Fruit fly (Drosophila melanogaster) whole organism, embryonic: ENCODE results near the gene SIFaR.

Experiments used
- CG10543 ChIP-seq: fragments of 200-800 bp; sonication (Bioruptor generic); optimal IDR thresholded peaks from 3 replicates; lab custom pipeline; 2017; ENCODE audit warnings: missing biosample characterization, mild to moderate bottlenecking, missing genetic modification characterization, moderate library complexity
- CG13894 ChIP-seq: fragments of 200-800 bp; sonication (Bioruptor generic); optimal IDR thresholded peaks from 3 replicates; lab custom pipeline; 2018; ENCODE audit warnings: missing biosample characterization, mild to moderate bottlenecking, missing genetic modification characterization, moderate library complexity
- CG15514 ChIP-seq: fragments of 200-800 bp; sonication (Bioruptor generic); optimal IDR thresholded peaks from 3 replicates; lab custom pipeline; 2017; ENCODE audit warnings: missing biosample characterization, missing genetic modification characterization, mild to moderate bottlenecking, moderate library complexity, missing genetic modification reagents
- CG17186 ChIP-seq: fragments of 200-800 bp; sonication (Bioruptor generic); optimal IDR thresholded peaks from 3 replicates; lab custom pipeline; 2017; ENCODE audit warnings: missing biosample characterization, missing genetic modification reagents, missing genetic modification characterization
- CG17359 ChIP-seq: fragments of 200-800 bp; sonication (Bioruptor generic); optimal IDR thresholded peaks from 3 replicates; lab custom pipeline; 2018; ENCODE audit warnings: missing biosample characterization, mild to moderate bottlenecking, missing genetic modification characterization, moderate library complexity
- CG17385 ChIP-seq: fragments of 200-800 bp; sonication (Bioruptor generic); optimal IDR thresholded peaks from 3 replicates; lab custom pipeline; 2018; ENCODE audit warnings: missing biosample characterization, mild to moderate bottlenecking, missing genetic modification characterization
- CG18599 ChIP-seq: fragments of 200-800 bp; sonication (Bioruptor generic); optimal IDR thresholded peaks from 3 replicates; lab custom pipeline; 2017; ENCODE audit warnings: missing biosample characterization, missing genetic modification characterization, mild to moderate bottlenecking, moderate library complexity, missing genetic modification reagents
- CG2199 ChIP-seq: fragments of 200-800 bp; sonication (Bioruptor generic); IDR thresholded peaks from 3 replicates; pipeline ENCODE4 v1.3.6; 2022; ENCODE audit warnings: missing biosample characterization, missing genetic modification characterization
- CG2712 ChIP-seq: fragments of 200-800 bp; optimal IDR thresholded peaks from 3 replicates; lab custom pipeline; 2019; ENCODE audit warnings: missing biosample characterization, mild to moderate bottlenecking, missing genetic modification characterization, moderate library complexity
- CG2875 ChIP-seq: fragments of 200-800 bp; sonication (Bioruptor generic); optimal IDR thresholded peaks from 2 replicates; lab custom pipeline; 2017; ENCODE audit warnings: missing biosample characterization, mild to moderate bottlenecking, missing genetic modification characterization, missing genetic modification reagents
- CG3065 ChIP-seq: fragments of 200-800 bp; sonication (Bioruptor generic); optimal IDR thresholded peaks from 2 replicates; lab custom pipeline; 2016; ENCODE audit warnings: missing biosample characterization, missing genetic modification characterization
- CG32767 ChIP-seq: fragments of 200-800 bp; sonication (Bioruptor generic); IDR thresholded peaks from 2 replicates; pipeline ENCODE4 v1.3.6; 2022; ENCODE audit warnings: missing biosample characterization, missing genetic modification characterization
- CG5953 ChIP-seq: fragments of 200-800 bp; sonication (Bioruptor generic); IDR thresholded peaks from 2 replicates; pipeline ENCODE4 v1.3.6; 2022; ENCODE audit warnings: missing biosample characterization, missing genetic modification characterization
- CG7745 ChIP-seq: fragments of 200-800 bp; sonication (Bioruptor generic); optimal IDR thresholded peaks from 2 replicates; lab custom pipeline; 2018; ENCODE audit warnings: missing biosample characterization, mild to moderate bottlenecking, missing genetic modification characterization, moderate library complexity
- CG7963 ChIP-seq: fragments of 200-800 bp; sonication (Bioruptor generic); IDR thresholded peaks from 3 replicates; pipeline ENCODE4 v1.3.6; 2022; ENCODE audit warnings: missing biosample characterization, missing genetic modification characterization; ENCODE audit not compliant: partially characterized antibody
- CG8290 ChIP-seq, 3 experiments: fragments of 200-800 bp; sonication (Bioruptor generic); optimal IDR thresholded peaks; 2 replicates each; lab custom pipeline; 2016 to 2019; ENCODE audit warnings: missing biosample characterization in 3 of 3, missing genetic modification characterization in 3 of 3, mild to moderate bottlenecking in 2 of 3, moderate library complexity in 1 of 3
- Deaf1 ChIP-seq: fragments of 200-800 bp; optimal IDR thresholded peaks from 3 replicates; lab custom pipeline; 2019; ENCODE audit warnings: missing biosample characterization, mild to moderate bottlenecking, missing genetic modification characterization, moderate library complexity
- Dfd ChIP-seq, 2 experiments: fragments of >200 bp; optimal IDR thresholded peaks; 2 replicates each; lab custom pipeline; 2017; ENCODE audit warnings: missing biosample characterization in 2 of 2, missing genetic modification characterization in 2 of 2
- Ets65A ChIP-seq: fragments of 200-800 bp; sonication (Bioruptor generic); peaks from one replicate; lab custom pipeline; 2016; ENCODE audit warnings: missing biosample characterization, missing genetic modification characterization
- Lpt ChIP-seq: fragments of >200 bp; optimal IDR thresholded peaks from 2 replicates; lab custom pipeline; 2018; ENCODE audit warnings: missing biosample characterization, missing genetic modification characterization
- Med ChIP-seq: fragments of 200-800 bp; sonication (Bioruptor generic); peaks from one replicate; lab custom pipeline; 2016; ENCODE audit warnings: missing biosample characterization, missing genetic modification characterization, mild to moderate bottlenecking, inconsistent platforms, moderate library complexity
- Nf-YA ChIP-seq: fragments of 200-800 bp; sonication (Bioruptor generic); IDR thresholded peaks from 2 replicates; pipeline ENCODE4 v1.3.6; 2022; ENCODE audit warnings: missing biosample characterization, missing genetic modification characterization
- Nf-YB ChIP-seq: fragments of 200-800 bp; sonication (Bioruptor generic); optimal IDR thresholded peaks from 3 replicates; lab custom pipeline; 2019; ENCODE audit warnings: missing biosample characterization, mild to moderate bottlenecking, missing genetic modification characterization, moderate library complexity
- TFAM ChIP-seq: fragments of 200-800 bp; sonication (Bioruptor generic); optimal IDR thresholded peaks from 2 replicates; lab custom pipeline; 2017; ENCODE audit warnings: missing biosample characterization, missing genetic modification characterization, inconsistent platforms
- Xbp1 ChIP-seq: fragments of 200-800 bp; sonication (Bioruptor generic); optimal IDR thresholded peaks from 3 replicates; lab custom pipeline; 2016; ENCODE audit warnings: missing biosample characterization, mild to moderate bottlenecking, missing genetic modification characterization
- abd-A ChIP-seq: fragments of 200-800 bp; sonication (Bioruptor generic); optimal IDR thresholded peaks from 3 replicates; lab custom pipeline; 2019; ENCODE audit warnings: missing biosample characterization, mild to moderate bottlenecking, missing genetic modification characterization, moderate library complexity
- bowl ChIP-seq: fragments of 200-800 bp; sonication (Bioruptor generic); IDR thresholded peaks from 2 replicates; pipeline ENCODE4 v1.3.6; 2022; ENCODE audit warnings: missing biosample characterization, missing genetic modification characterization
- cg ChIP-seq: fragments of 200-800 bp; sonication (Bioruptor generic); optimal IDR thresholded peaks from 3 replicates; lab custom pipeline; 2019; ENCODE audit warnings: missing biosample characterization, mild to moderate bottlenecking, missing genetic modification characterization, moderate library complexity
- crol ChIP-seq: fragments of 200-800 bp; sonication (Bioruptor generic); IDR thresholded peaks from 2 replicates; pipeline ENCODE4 v1.3.6; 2022; ENCODE audit warnings: missing biosample characterization, missing genetic modification characterization
- esg ChIP-seq: fragments of 200-800 bp; sonication (Bioruptor generic); conservative IDR thresholded peaks from 2 replicates; pipeline ENCODE4 v1.3.6; 2022; ENCODE audit warnings: missing biosample characterization, missing genetic modification characterization
- fd3F ChIP-seq: fragments of 200-800 bp; sonication (Bioruptor generic); optimal IDR thresholded peaks from 2 replicates; lab custom pipeline; 2018; ENCODE audit warnings: missing biosample characterization, mild to moderate bottlenecking, missing genetic modification characterization, moderate library complexity
- hth ChIP-seq: fragments of >200 bp; optimal IDR thresholded peaks from 2 replicates; lab custom pipeline; 2017; ENCODE audit warnings: inconsistent platforms
- jing ChIP-seq: fragments of 200-800 bp; sonication (Bioruptor generic); optimal IDR thresholded peaks from 2 replicates; lab custom pipeline; 2018; ENCODE audit warnings: missing biosample characterization, mild to moderate bottlenecking, missing genetic modification characterization
- nerfin-1 ChIP-seq: fragments of 200-800 bp; sonication (Bioruptor generic); optimal IDR thresholded peaks from 3 replicates; lab custom pipeline; 2019; ENCODE audit warnings: missing biosample characterization, mild to moderate bottlenecking, missing genetic modification characterization, moderate library complexity
- nom ChIP-seq: fragments of 200-800 bp; sonication (Bioruptor generic); optimal IDR thresholded peaks from 2 replicates; lab custom pipeline; 2017; ENCODE audit warnings: missing biosample characterization, missing genetic modification characterization, mild to moderate bottlenecking, moderate library complexity, missing genetic modification reagents
- onecut ChIP-seq: fragments of 200-800 bp; sonication (Bioruptor generic); IDR thresholded peaks from 2 replicates; pipeline ENCODE4 v1.3.6; 2022; ENCODE audit warnings: missing biosample characterization, missing genetic modification characterization
- org-1 ChIP-seq: fragments of 200-800 bp; sonication (Bioruptor generic); optimal IDR thresholded peaks from 2 replicates; lab custom pipeline; 2017; ENCODE audit warnings: missing biosample characterization, missing genetic modification characterization
- pros ChIP-seq: fragments of 200-800 bp; sonication (Bioruptor generic); optimal IDR thresholded peaks from 3 replicates; lab custom pipeline; 2019; ENCODE audit warnings: missing biosample characterization, mild to moderate bottlenecking, missing genetic modification characterization, moderate library complexity
- row ChIP-seq: fragments of 200-800 bp; sonication (Bioruptor generic); IDR thresholded peaks from 3 replicates; pipeline ENCODE4 v1.3.6; 2022; ENCODE audit warnings: missing biosample characterization, missing genetic modification characterization
- scrt ChIP-seq: fragments of 200-800 bp; sonication (Bioruptor generic); optimal IDR thresholded peaks from 2 replicates; lab custom pipeline; 2018; ENCODE audit warnings: missing biosample characterization, mild to moderate bottlenecking, missing genetic modification characterization, moderate library complexity
- seq ChIP-seq: fragments of 200-800 bp; sonication (Bioruptor generic); IDR thresholded peaks from 2 replicates; pipeline ENCODE4 v1.3.6; 2022; ENCODE audit warnings: missing biosample characterization, missing genetic modification characterization
- sqz ChIP-seq: fragments of 200-800 bp; sonication (Bioruptor generic); optimal IDR thresholded peaks from 3 replicates; lab custom pipeline; 2018; ENCODE audit warnings: missing biosample characterization, mild to moderate bottlenecking, missing genetic modification characterization
- tap ChIP-seq: fragments of 200-800 bp; optimal IDR thresholded peaks from 3 replicates; lab custom pipeline; 2019; ENCODE audit warnings: missing biosample characterization, mild to moderate bottlenecking, missing genetic modification characterization, moderate library complexity
- usp ChIP-seq: fragments of >200 bp; optimal IDR thresholded peaks from 2 replicates; lab custom pipeline; 2017; ENCODE audit warnings: missing biosample characterization, missing genetic modification characterization
- zf30C ChIP-seq: fragments of 200-800 bp; sonication (Bioruptor generic); optimal IDR thresholded peaks from 3 replicates; lab custom pipeline; 2018; ENCODE audit warnings: missing biosample characterization, mild to moderate bottlenecking, missing genetic modification characterization
- zfh1 ChIP-seq: fragments of 200-800 bp; sonication (Bioruptor generic); IDR thresholded peaks from 3 replicates; pipeline ENCODE4 v1.3.6; 2022; ENCODE audit warnings: missing biosample characterization, missing genetic modification characterization

SIFaR gene

DNA sequence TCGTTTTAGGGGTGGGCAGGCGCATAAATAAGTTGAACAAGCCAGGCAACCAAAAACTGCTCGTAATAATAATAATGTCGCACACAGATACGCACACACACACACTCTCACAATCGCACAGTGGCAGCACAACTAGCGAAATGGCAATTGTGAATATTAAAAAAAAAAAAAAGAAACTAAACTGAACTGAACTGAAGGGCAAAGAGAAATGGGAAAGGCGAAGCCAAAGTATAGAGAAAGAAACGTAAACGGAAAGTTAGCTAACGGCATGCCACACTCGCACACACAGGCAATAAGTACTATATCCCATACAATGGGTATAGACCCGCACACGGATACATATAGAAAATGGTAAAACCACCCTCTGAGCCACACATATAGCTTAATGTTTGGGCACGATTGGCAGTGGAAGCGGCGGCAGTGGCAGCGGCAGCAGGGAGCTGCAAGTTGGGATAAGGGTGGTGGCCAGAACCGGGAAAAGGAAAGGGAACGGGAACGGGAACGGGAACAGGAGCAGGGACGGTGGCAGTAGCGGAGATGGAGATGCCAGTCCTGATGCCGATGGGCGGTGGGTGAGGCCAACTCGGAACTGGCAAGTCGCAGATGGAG, 44.6 kb upstream of the SIFaR start:
- TF ChIP-seq Med (GFP tag; lab: Kevin White, UChicago) (peak; percentile 15), usp (GFP tag; lab: Kevin White, UChicago) (no peak), CG10543 (GFP tag; lab: Kevin White, UChicago) (peak; percentile 6), tap (no peak), CG18599 (GFP tag; lab: Kevin White, UChicago) (peak; percentile 56), nom (GFP tag; lab: Kevin White, UChicago) (no peak), CG13894 (peak; percentile 95), cg (GFP tag; lab: Kevin White, UChicago) (peak; percentile 58), fd3F (no peak), CG17385 (GFP tag; lab: Kevin White, UChicago) (no peak), CG3065 (GFP tag; lab: Kevin White, UChicago) (no peak), Xbp1 (GFP tag; lab: Kevin White, UChicago) (no peak), Nf-YB (GFP tag; lab: Kevin White, UChicago) (no peak), abd-A (tag; lab: Kevin White, UChicago) (peak; percentile 96), seq (GFP tag; lab: Robert Waterston, UW) (no peak), CG17359 (tag; lab: Kevin White, UChicago) (peak; percentile 12), CG2712 (tag; lab: Kevin White, UChicago) (peak; percentile 21), hth (lab: Kevin White, UChicago) (no peak), org-1 (no peak), Nf-YA (GFP tag; lab: Robert Waterston, UW) (no peak), CG7963 (GFP tag; lab: Robert Waterston, UW) (0 out of 3 replicates have a peak, but pooled peaks have one; percentile 21), zf30C (GFP tag; lab: Kevin White, UChicago) (no peak), scrt (GFP tag; lab: Kevin White, UChicago) (peak; percentile 3), bowl (GFP tag; lab: Robert Waterston, UW) (no peak), zfh1 (GFP tag; lab: Robert Waterston, UW) (0 out of 3 replicates have a peak, but pooled peaks have one; percentile 11), CG8290 (GFP tag; optimal IDR thresholded peaks at IDR 0.05; lab: Kevin White, UChicago) (no peak), CG8290 (tag; optimal IDR thresholded peaks at IDR 0.05; lab: Kevin White, UChicago) (no peak), TFAM (GFP tag; lab: Kevin White, UChicago) (no peak), Dfd (GFP tag; optimal IDR thresholded peaks at IDR 0.05; lab: Kevin White, UChicago) (no peak), jing (GFP tag; lab: Kevin White, UChicago) (no peak), CG7745 (tag; lab: Kevin White, UChicago) (no peak), crol (GFP tag; lab: Robert Waterston, UW) (peak; percentile 81), sqz (GFP tag; lab: Kevin White, UChicago) (peak; percentile 57), CG2199 (peak; percentile 60; the same call in 1 of the 3 replicates), CG17186 (GFP tag; lab: Kevin White, UChicago) (no peak), CG5953 (GFP tag; lab: Robert Waterston, UW) (no peak), pros (GFP tag; lab: Kevin White, UChicago) (peak; percentile 92), row (GFP tag; lab: Robert Waterston, UW) (peak; percentile 46; the same call in 1 of the 3 replicates), Ets65A (GFP tag; lab: Kevin White, UChicago) (no peak), onecut (GFP tag; lab: Robert Waterston, UW) (no peak), Lpt (GFP tag; lab: Kevin White, UChicago) (no peak), nerfin-1 (tag; lab: Kevin White, UChicago) (peak; percentile 73), CG15514 (peak; percentile 23), CG2875 (GFP tag; lab: Kevin White, UChicago) (no peak), esg (GFP tag; lab: Robert Waterston, UW) (no peak), Deaf1 (tag; lab: Kevin White, UChicago) (peak; percentile 41), CG32767 (peak; percentile 53; the same call in 1 of the 2 replicates)
